Fruit fly (Drosophila melanogaster) whole organism: ENCODE measurements around the gene S6kII.

ENCODE experiments used
- CG8478 ChIP-seq: fragments of >200 bp; optimal IDR thresholded peaks from 2 replicates; lab custom pipeline; 2018; ENCODE audit warnings: inconsistent platforms
- Dll ChIP-seq: fragments of >200 bp; optimal IDR thresholded peaks from 2 replicates; lab custom pipeline; 2017
- EcR ChIP-seq, 2 experiments: fragments of >200 bp; optimal IDR thresholded peaks; 2 replicates each; lab custom pipeline; 2017; ENCODE audit warnings: missing biosample characterization in 2 of 2, missing genetic modification characterization in 2 of 2, missing genetic modification reagents in 2 of 2
- pan ChIP-seq: fragments of >200 bp; optimal IDR thresholded peaks from 2 replicates; lab custom pipeline; 2017
- psq ChIP-seq: fragments of >200 bp; optimal IDR thresholded peaks from 2 replicates; lab custom pipeline; 2017
- usp ChIP-seq: fragments of >200 bp; optimal IDR thresholded peaks from 2 replicates; lab custom pipeline; 2017; ENCODE audit warnings: missing biosample characterization, missing genetic modification characterization, mixed read lengths

The S6kII gene

DNA sequence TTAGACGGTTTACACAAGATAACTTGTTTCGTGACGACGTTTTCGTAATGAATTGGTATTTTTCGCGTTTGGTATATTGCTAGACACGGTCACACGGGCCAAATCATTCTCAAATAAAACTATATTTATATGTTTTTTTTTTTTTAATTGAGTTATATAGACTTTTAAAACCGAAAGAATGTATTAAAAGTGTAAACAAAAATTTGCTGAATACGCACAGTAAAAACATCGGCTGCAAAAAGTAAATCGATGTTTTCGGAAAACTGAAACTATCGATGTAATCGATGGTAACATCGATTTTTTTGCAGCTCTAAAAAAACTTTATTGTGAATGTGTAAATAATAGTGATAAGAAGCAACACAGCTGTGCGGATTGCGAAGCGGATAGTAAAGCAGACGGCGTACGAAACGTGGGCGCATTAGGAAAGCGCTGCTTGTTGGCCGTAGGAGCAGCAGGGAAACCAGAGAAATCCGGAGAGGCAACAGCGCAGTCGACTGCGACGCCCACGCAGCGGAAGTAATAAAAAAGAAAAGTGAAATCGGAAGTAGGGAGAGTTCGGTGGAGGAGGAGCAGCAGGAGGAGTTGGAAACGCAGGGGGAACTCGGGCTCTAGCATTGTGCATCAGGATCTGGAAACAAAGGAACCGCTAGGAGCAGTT lies at the start of gene S6kII:
TSS of gene S6kII (plus strand) at position 301 of the 658 bp plus-strand sequence.
- TF ChIP-seq psq (lab: Kevin White, UChicago), result no peak
- TF ChIP-seq EcR (GFP tag; optimal IDR thresholded peaks at IDR 0.05; lab: Kevin White, UChicago), result no peak
- TF ChIP-seq pan (lab: Kevin White, UChicago), result no peak
- TF ChIP-seq usp (GFP tag; lab: Kevin White, UChicago), result no peak
- TF ChIP-seq CG8478, result no peak
- no peak for TF ChIP-seq Dll (lab: Kevin White, UChicago)

- TF ChIP-seq psq (lab: Kevin White, UChicago), result no peak
- no peak for TF ChIP-seq CG8478
- TF ChIP-seq Dll (lab: Kevin White, UChicago), result no peak
- no peak for TF ChIP-seq EcR (GFP tag; optimal IDR thresholded peaks at IDR 0.05; lab: Kevin White, UChicago)
- TF ChIP-seq pan (lab: Kevin White, UChicago), result no peak
Observed at dm6 chrX:22480612-22481011, 49.2 kb upstream of the S6kII start.

dm6 chrX:22481131-22481530 lies 48.6 kb upstream of the S6kII start:
- TF ChIP-seq CG8478 (no peak), psq (lab: Kevin White, UChicago) (no peak), usp (GFP tag; lab: Kevin White, UChicago) (no peak), Dll (lab: Kevin White, UChicago) (no peak), EcR (GFP tag; optimal IDR thresholded peaks at IDR 0.05; lab: Kevin White, UChicago) (no peak)

dm6 chrX:22481860-22482544 lies 47.8 kb upstream of the S6kII start, which contains the start of the genes Cp110 and CG12576:
Gene Cp110, plus strand, starts transcription at chrX:22482082.
Gene CG12576, minus strand, starts transcription at chrX:22482357.
- TF ChIP-seq CG8478 (no peak), Dll (lab: Kevin White, UChicago) (no peak), psq (lab: Kevin White, UChicago) (no peak), pan (lab: Kevin White, UChicago) (no peak), usp (GFP tag; lab: Kevin White, UChicago) (no peak), EcR (GFP tag; optimal IDR thresholded peaks at IDR 0.05; lab: Kevin White, UChicago) (no peak)

dm6 chrX:22486487-22486886 lies 43.3 kb upstream of the S6kII start:
- no peak for TF ChIP-seq CG8478
- no peak for TF ChIP-seq usp (GFP tag; lab: Kevin White, UChicago)
- TF ChIP-seq psq (lab: Kevin White, UChicago), result no peak
- TF ChIP-seq pan (lab: Kevin White, UChicago), result no peak
- no peak for TF ChIP-seq Dll (lab: Kevin White, UChicago)
- TF ChIP-seq EcR (GFP tag; optimal IDR thresholded peaks at IDR 0.05; lab: Kevin White, UChicago), result no peak

- TF ChIP-seq EcR (GFP tag; optimal IDR thresholded peaks at IDR 0.05; lab: Kevin White, UChicago) (no peak), pan (lab: Kevin White, UChicago) (no peak), usp (GFP tag; lab: Kevin White, UChicago) (no peak), psq (lab: Kevin White, UChicago) (no peak), CG8478 (no peak), Dll (lab: Kevin White, UChicago) (no peak)
Observed at dm6 chrX:22486919-22487634, 42.7 kb upstream of the S6kII start.

DNA sequence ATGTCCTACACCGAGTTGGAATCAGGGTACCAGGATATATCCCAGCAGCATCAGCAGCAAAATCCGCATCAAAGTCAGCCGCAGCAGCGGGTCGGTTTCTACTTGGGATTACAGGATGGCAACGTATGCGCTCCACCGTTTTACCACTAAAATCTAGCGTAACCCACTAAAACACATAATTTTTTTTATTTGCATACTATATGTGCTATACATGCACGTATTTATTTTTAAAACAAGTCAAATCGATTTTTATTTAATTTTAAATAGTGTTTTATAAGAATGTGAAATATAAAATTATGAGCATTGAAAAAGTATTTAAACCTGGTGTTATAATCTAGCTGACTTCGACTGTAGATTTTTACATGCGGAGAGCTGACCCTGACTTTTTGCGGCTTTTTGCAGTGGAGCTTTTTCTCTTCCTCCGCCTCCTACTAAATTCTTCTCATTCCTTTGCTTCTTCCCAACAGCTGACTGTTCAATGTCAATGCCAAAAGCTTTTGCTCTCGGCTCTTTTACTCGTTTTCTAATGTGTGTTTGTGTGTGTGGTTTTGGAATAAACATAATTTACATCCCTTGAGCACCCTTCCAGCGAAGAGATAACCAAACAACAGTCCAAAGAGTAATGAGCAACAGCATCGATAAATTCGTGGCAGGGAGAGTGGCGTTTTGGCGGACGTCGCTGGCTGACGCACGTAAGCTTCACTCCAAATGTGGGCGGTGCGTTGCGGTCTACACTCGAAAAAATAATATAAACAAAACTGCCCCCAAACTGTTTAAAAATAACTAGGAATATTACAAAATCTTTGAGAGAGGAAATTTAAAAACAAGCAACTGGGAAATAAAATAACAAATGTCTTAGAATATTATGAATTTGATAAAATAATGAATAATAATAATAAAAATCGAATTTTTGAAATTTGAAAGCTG lies 41.8 kb upstream of the S6kII start:
- TF ChIP-seq Dll (lab: Kevin White, UChicago) (no peak), psq (lab: Kevin White, UChicago) (no peak), EcR (GFP tag; optimal IDR thresholded peaks at IDR 0.05; lab: Kevin White, UChicago) (no peak), CG8478 (no peak), usp (GFP tag; lab: Kevin White, UChicago) (no peak), pan (lab: Kevin White, UChicago) (no peak)

dm6 chrX:22490584-22490983 lies 39.2 kb upstream of the S6kII start:
- TF ChIP-seq CG8478, result no peak
- no peak for TF ChIP-seq usp (GFP tag; lab: Kevin White, UChicago)
- no peak for TF ChIP-seq pan (lab: Kevin White, UChicago)
- TF ChIP-seq psq (lab: Kevin White, UChicago), result no peak
- no peak for TF ChIP-seq EcR (GFP tag; optimal IDR thresholded peaks at IDR 0.05; lab: Kevin White, UChicago)
- TF ChIP-seq Dll (lab: Kevin White, UChicago), result no peak

DNA sequence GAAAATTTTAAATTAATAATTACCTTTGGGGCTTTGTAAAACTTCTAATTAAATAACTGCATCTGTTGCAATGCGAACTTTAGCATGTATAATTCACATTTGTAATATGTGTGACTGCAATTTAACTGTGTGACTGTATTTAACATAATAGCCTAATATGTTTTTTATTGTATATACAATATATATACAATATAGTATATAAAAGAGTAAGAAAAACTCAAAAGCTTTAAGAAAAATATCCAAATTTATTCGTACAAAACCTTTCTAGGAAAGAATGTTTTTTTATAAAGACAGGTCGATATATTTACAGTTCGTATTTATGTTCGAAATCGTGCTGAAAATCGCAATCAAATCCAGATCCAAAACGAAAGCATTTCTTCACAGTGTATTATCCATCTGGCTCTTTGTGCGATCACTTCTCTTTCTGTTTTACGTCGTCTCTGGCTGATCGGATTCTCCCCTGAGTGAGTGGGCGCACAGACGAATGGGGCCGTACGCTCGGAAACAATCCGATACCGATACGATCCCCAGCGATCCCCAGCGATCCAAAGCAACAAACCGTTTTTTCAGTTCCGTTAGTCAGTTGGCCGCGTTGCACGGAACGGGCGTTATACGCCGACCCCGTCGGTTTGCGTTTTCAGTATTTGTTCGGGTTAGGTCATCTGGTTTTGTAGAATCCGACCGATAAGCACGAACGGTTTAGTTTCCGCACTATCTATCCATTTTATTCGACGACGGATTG lies 38.6 kb upstream of the S6kII start:
- TF ChIP-seq pan (lab: Kevin White, UChicago) (no peak), EcR (GFP tag; optimal IDR thresholded peaks at IDR 0.05; lab: Kevin White, UChicago) (no peak), CG8478 (no peak), Dll (lab: Kevin White, UChicago) (no peak), usp (GFP tag; lab: Kevin White, UChicago) (no peak), psq (lab: Kevin White, UChicago) (no peak)

- TF ChIP-seq EcR (GFP tag; optimal IDR thresholded peaks at IDR 0.05; lab: Kevin White, UChicago), result no peak
- TF ChIP-seq pan (lab: Kevin White, UChicago), result no peak
- no peak for TF ChIP-seq psq (lab: Kevin White, UChicago)
- TF ChIP-seq Dll (lab: Kevin White, UChicago), result no peak
- TF ChIP-seq usp (GFP tag; lab: Kevin White, UChicago), result no peak
- no peak for TF ChIP-seq CG8478
Observed at dm6 chrX:22499557-22499956, 30.2 kb upstream of the S6kII start.
